Fruit fly (Drosophila melanogaster) whole organism, adult: ENCODE results near the gene Arp8.
"Not testable (repeated sequence)": the region's sequence is repeated elsewhere in the genome, so short reads cannot be mapped to it uniquely, and the experiment has no call there.

ENCODE experiments used
- CG11617 ChIP-seq: fragments of 200-800 bp; sonication (Bioruptor generic); optimal IDR thresholded peaks from 2 replicates; lab custom pipeline; 2017; ENCODE audit warnings: mild to moderate bottlenecking, missing biosample characterization, missing genetic modification reagents, missing genetic modification characterization
- CG12768 ChIP-seq: fragments of 200-800 bp; sonication (Bioruptor generic); optimal IDR thresholded peaks from 2 replicates; lab custom pipeline; 2017; ENCODE audit warnings: missing biosample characterization, missing genetic modification characterization, mild to moderate bottlenecking, moderate library complexity, missing genetic modification reagents
- CG14711 ChIP-seq: fragments of 200-800 bp; sonication (Bioruptor generic); optimal IDR thresholded peaks from 2 replicates; lab custom pipeline; 2018; ENCODE audit warnings: missing biosample characterization, mild to moderate bottlenecking, missing genetic modification characterization, moderate library complexity
- CG1620 ChIP-seq: fragments of 200-800 bp; sonication (Bioruptor generic); optimal IDR thresholded peaks from 2 replicates; lab custom pipeline; 2016; ENCODE audit warnings: missing biosample characterization, missing genetic modification characterization
- CG33017 ChIP-seq: fragments of 200-800 bp; sonication (Bioruptor generic); optimal IDR thresholded peaks from 2 replicates; lab custom pipeline; 2018; ENCODE audit warnings: missing biosample characterization, mild to moderate bottlenecking, missing genetic modification characterization, moderate library complexity
- CG5204 ChIP-seq: fragments of 200-800 bp; sonication (Bioruptor generic); optimal IDR thresholded peaks from 2 replicates; lab custom pipeline; 2016; ENCODE audit warnings: missing biosample characterization, missing genetic modification characterization
- CG7045 ChIP-seq: fragments of 200-800 bp; sonication (Bioruptor generic); optimal IDR thresholded peaks from 2 replicates; lab custom pipeline; 2017; ENCODE audit warnings: missing biosample characterization, mild to moderate bottlenecking, missing genetic modification characterization
- CG7101 ChIP-seq: fragments of 200-800 bp; sonication (Bioruptor generic); optimal IDR thresholded peaks from 2 replicates; lab custom pipeline; 2018; ENCODE audit warnings: missing biosample characterization, mild to moderate bottlenecking, missing genetic modification characterization, moderate library complexity
- Clk ChIP-seq: fragments of 200-800 bp; sonication (Bioruptor generic); optimal IDR thresholded peaks from 2 replicates; lab custom pipeline; 2017; ENCODE audit warnings: missing biosample characterization, missing genetic modification characterization
- Crg-1 ChIP-seq: fragments of 200-800 bp; sonication (Bioruptor generic); optimal IDR thresholded peaks from 2 replicates; lab custom pipeline; 2016; ENCODE audit warnings: missing biosample characterization, missing genetic modification characterization
- Hr96 ChIP-seq: fragments of 200-800 bp; sonication (Bioruptor generic); optimal IDR thresholded peaks from 2 replicates; lab custom pipeline; 2016; ENCODE audit warnings: missing biosample characterization, missing genetic modification characterization
- Mnt ChIP-seq: fragments of 200-800 bp; sonication (Bioruptor generic); optimal IDR thresholded peaks from 2 replicates; lab custom pipeline; 2016; ENCODE audit warnings: missing biosample characterization, mild to moderate bottlenecking, missing genetic modification characterization
- bab1 ChIP-seq: fragments of 200-800 bp; sonication (Bioruptor generic); optimal IDR thresholded peaks from 3 replicates; lab custom pipeline; 2019; ENCODE audit warnings: missing biosample characterization, mild to moderate bottlenecking, missing genetic modification characterization, moderate library complexity
- cic ChIP-seq: fragments of 200-800 bp; sonication (Bioruptor generic); optimal IDR thresholded peaks from 2 replicates; lab custom pipeline; 2017; ENCODE audit warnings: missing biosample characterization, mild to moderate bottlenecking, missing genetic modification characterization, moderate library complexity
- cnc ChIP-seq, 2 experiments: fragments of >200 bp; optimal IDR thresholded peaks; 2 replicates each; lab custom pipeline; 2017
- kay ChIP-seq: fragments of 200-800 bp; sonication (Bioruptor generic); peaks from one replicate; lab custom pipeline; 2016; ENCODE audit warnings: missing biosample characterization, missing genetic modification characterization, borderline replicate concordance
- ovo ChIP-seq: fragments of 200-800 bp; sonication (Bioruptor generic); optimal IDR thresholded peaks from 2 replicates; lab custom pipeline; 2016; ENCODE audit warnings: missing biosample characterization, missing genetic modification characterization
- pad ChIP-seq: fragments of 200-800 bp; sonication (Bioruptor generic); optimal IDR thresholded peaks from 3 replicates; lab custom pipeline; 2017; ENCODE audit warnings: missing biosample characterization, missing genetic modification characterization, mild to moderate bottlenecking, moderate library complexity, missing genetic modification reagents
- tj ChIP-seq: fragments of 200-800 bp; sonication (Bioruptor generic); optimal IDR thresholded peaks from 3 replicates; lab custom pipeline; 2017; ENCODE audit warnings: missing biosample characterization, mild to moderate bottlenecking, missing genetic modification characterization, moderate library complexity
- toe ChIP-seq: fragments of 200-800 bp; sonication (Bioruptor generic); optimal IDR thresholded peaks from 2 replicates; lab custom pipeline; 2016; ENCODE audit warnings: missing biosample characterization, missing genetic modification characterization

The Arp8 gene

dm6 chrX:17860711-17861110 lies at the start of gene Arp8, which contains the start of gene CG6769:
Gene Arp8, minus strand, starts transcription at chrX:17860800.
Gene CG6769, plus strand, starts transcription at chrX:17861002.
- TF ChIP-seq ovo (GFP tag; lab: Kevin White, UChicago) = no peak
- peak; percentile 6 for TF ChIP-seq tj
- no peak for TF ChIP-seq CG12768 (GFP tag; lab: Kevin White, UChicago)
- TF ChIP-seq CG7045 = no peak
- peak; percentile 89 for TF ChIP-seq Mnt (GFP tag; lab: Kevin White, UChicago)
- TF ChIP-seq cnc (optimal IDR thresholded peaks at IDR 0.05; lab: Kevin White, UChicago) = no peak
- no peak for TF ChIP-seq CG5204 (GFP tag; lab: Kevin White, UChicago)
- peak; percentile 48 for TF ChIP-seq CG7101
- TF ChIP-seq bab1 = peak; percentile 10
- TF ChIP-seq cic (GFP tag; lab: Kevin White, UChicago) = no peak
- TF ChIP-seq CG14711 (tag; lab: Kevin White, UChicago) = peak; percentile 54
- TF ChIP-seq toe = peak; percentile 22
- TF ChIP-seq CG11617 (GFP tag; lab: Kevin White, UChicago) = peak; percentile 54
- TF ChIP-seq CG1620 (GFP tag; lab: Kevin White, UChicago) = peak; percentile 29
- TF ChIP-seq Hr96 = no peak
- TF ChIP-seq kay = no peak
- no peak for TF ChIP-seq Clk (GFP tag; lab: Kevin White, UChicago)
- TF ChIP-seq Crg-1 = peak; percentile 7
- no peak for TF ChIP-seq pad (GFP tag; lab: Kevin White, UChicago)
- TF ChIP-seq CG33017 = no peak

- TF ChIP-seq CG14711 (tag; lab: Kevin White, UChicago) (no peak), Hr96 (no peak), cnc (optimal IDR thresholded peaks at IDR 0.05; lab: Kevin White, UChicago) (no peak), Mnt (GFP tag; lab: Kevin White, UChicago) (peak; percentile 24), pad (GFP tag; lab: Kevin White, UChicago) (no peak), CG33017 (no peak), tj (peak; percentile 72), kay (peak; percentile 65), bab1 (peak; percentile 11)
Measured at dm6 chrX:17907184-17908006, 46.8 kb upstream of the Arp8 start, which contains the start of the genes CG7772 and Vps4. Gene CG7772, minus strand, starts transcription at chrX:17907261. Gene Vps4, plus strand, starts transcription at chrX:17907692.

dm6 chrX:17899402-17899801 lies 38.8 kb upstream of the Arp8 start, which contains the start of gene Gss2:
Gene Gss2, plus strand, starts transcription at chrX:17899702.
- TF ChIP-seq toe; ovo (GFP tag; lab: Kevin White, UChicago); CG7101: not testable (repeated sequence)

dm6 chrX:17889247-17889646 lies 28.6 kb upstream of the Arp8 start, which contains the start of gene Gss1:
Gene Gss1, plus strand, starts transcription at chrX:17889547.
- TF ChIP-seq kay; CG11617 (GFP tag; lab: Kevin White, UChicago); bab1: not testable (repeated sequence)

dm6 chrX:17887877-17888276 lies 27.3 kb upstream of the Arp8 start, which contains the start of gene CG6788:
Gene CG6788, plus strand, starts transcription at chrX:17888177.
- TF ChIP-seq bab1 (no peak), CG12768 (GFP tag; lab: Kevin White, UChicago) (no peak), Clk (GFP tag; lab: Kevin White, UChicago) (no peak), tj (no peak), ovo (GFP tag; lab: Kevin White, UChicago) (no peak), CG5204 (GFP tag; lab: Kevin White, UChicago) (no peak), kay (no peak), cic (GFP tag; lab: Kevin White, UChicago) (no peak), CG33017 (no peak), CG11617 (GFP tag; lab: Kevin White, UChicago) (no peak), cnc (optimal IDR thresholded peaks at IDR 0.05; lab: Kevin White, UChicago) (no peak), toe (no peak), Mnt (GFP tag; lab: Kevin White, UChicago) (no peak), pad (GFP tag; lab: Kevin White, UChicago) (no peak), Hr96 (no peak), CG7101 (no peak), CG7045 (no peak)

- TF ChIP-seq CG33017 (no peak), Hr96 (peak; percentile 60), CG14711 (tag; lab: Kevin White, UChicago) (no peak), CG1620 (GFP tag; lab: Kevin White, UChicago) (peak; percentile 78), cnc (optimal IDR thresholded peaks at IDR 0.05; lab: Kevin White, UChicago) (no peak), CG5204 (GFP tag; lab: Kevin White, UChicago) (peak; percentile 58), CG11617 (GFP tag; lab: Kevin White, UChicago) (peak; percentile 17), Mnt (GFP tag; lab: Kevin White, UChicago) (peak; percentile 8), tj (no peak), cic (GFP tag; lab: Kevin White, UChicago) (no peak), pad (GFP tag; lab: Kevin White, UChicago) (no peak), CG12768 (GFP tag; lab: Kevin White, UChicago) (no peak), ovo (GFP tag; lab: Kevin White, UChicago) (no peak), CG7101 (no peak), kay (no peak), toe (peak; percentile 42), Clk (GFP tag; lab: Kevin White, UChicago) (no peak), Crg-1 (no peak), bab1 (peak; percentile 25), CG7045 (no peak)
Measured at dm6 chrX:17887208-17887627, 26.6 kb upstream of the Arp8 start, which contains the start of gene mnb. Gene mnb, minus strand, starts transcription at chrX:17887222.
